Worm (Caenorhabditis elegans) whole organism, L3 larva: ENCODE results near the gene Y52E8A.2.

Experiments used
- R02D3.7 ChIP-seq: fragments of 150-350 bp; optimal IDR thresholded peaks from 2 replicates; lab custom pipeline; 2014; ENCODE audit warnings: missing biosample characterization, missing genetic modification characterization
- ZK546.5 ChIP-seq: sonication (generic microtip); optimal IDR thresholded peaks from 2 replicates; lab custom pipeline; 2017; ENCODE audit warnings: missing biosample characterization, missing genetic modification characterization
- aly-2 ChIP-seq: fragments of 150-350 bp; optimal IDR thresholded peaks from 2 replicates; lab custom pipeline; 2014; ENCODE audit warnings: missing biosample characterization, missing genetic modification characterization
- ama-1 ChIP-seq: fragments of 150-350 bp; optimal IDR thresholded peaks from 2 replicates; lab custom pipeline; 2018
- ceh-28 ChIP-seq: fragments of 150-350 bp; optimal IDR thresholded peaks from 2 replicates; lab custom pipeline; 2014; ENCODE audit warnings: missing biosample characterization, missing genetic modification reagents, missing genetic modification characterization
- ceh-82 ChIP-seq: fragments of 150-350 bp; optimal IDR thresholded peaks from 2 replicates; lab custom pipeline; 2014; ENCODE audit warnings: missing biosample characterization, missing genetic modification characterization
- ceh-9 ChIP-seq: sonication (generic microtip); optimal IDR thresholded peaks from 2 replicates; lab custom pipeline; 2018; ENCODE audit warnings: missing biosample characterization, missing genetic modification characterization
- daf-12 ChIP-seq: fragments of 150-350 bp; optimal IDR thresholded peaks from 2 replicates; lab custom pipeline; 2014; ENCODE audit warnings: missing biosample characterization, missing genetic modification reagents, missing genetic modification characterization
- elt-2 ChIP-seq: sonication (generic microtip); optimal IDR thresholded peaks from 2 replicates; lab custom pipeline; 2016; ENCODE audit warnings: missing genetic modification reagents, mild to moderate bottlenecking, missing genetic modification characterization, missing compliant biosample characterization
- eor-1 ChIP-seq, 2 experiments: fragments of 150-350 bp; optimal IDR thresholded peaks; 2 replicates each; lab custom pipeline; 2014 to 2018; ENCODE audit warnings: missing biosample characterization in 2 of 2, missing genetic modification characterization in 2 of 2
- fkh-10 ChIP-seq: sonication (generic microtip); optimal IDR thresholded peaks from 2 replicates; lab custom pipeline; 2017; ENCODE audit warnings: missing biosample characterization, missing genetic modification reagents, missing genetic modification characterization
- fkh-2 ChIP-seq: fragments of 150-350 bp; optimal IDR thresholded peaks from 2 replicates; lab custom pipeline; 2014; ENCODE audit warnings: missing biosample characterization, missing genetic modification reagents, missing genetic modification characterization
- fos-1 ChIP-seq: fragments of 150-350 bp; optimal IDR thresholded peaks from 2 replicates; lab custom pipeline; 2014; ENCODE audit warnings: missing biosample characterization, missing genetic modification characterization
- jun-1 ChIP-seq: fragments of 150-350 bp; optimal IDR thresholded peaks from 2 replicates; lab custom pipeline; 2014; ENCODE audit warnings: missing biosample characterization, missing genetic modification reagents, missing genetic modification characterization
- lin-15B ChIP-seq: fragments of 150-350 bp; optimal IDR thresholded peaks from 2 replicates; lab custom pipeline; 2014; ENCODE audit warnings: missing biosample characterization, missing genetic modification characterization
- lin-39 ChIP-seq: fragments of 150-350 bp; optimal IDR thresholded peaks from 2 replicates; lab custom pipeline; 2018; ENCODE audit warnings: missing biosample characterization, missing genetic modification reagents, missing genetic modification characterization
- lsy-12 ChIP-seq: sonication (generic microtip); optimal IDR thresholded peaks from 2 replicates; lab custom pipeline; 2016; ENCODE audit warnings: mild to moderate bottlenecking, missing genetic modification characterization, missing compliant biosample characterization
- mdl-1 ChIP-seq: fragments of 150-350 bp; optimal IDR thresholded peaks from 2 replicates; lab custom pipeline; 2014; ENCODE audit warnings: missing biosample characterization, missing genetic modification characterization
- mml-1 ChIP-seq: fragments of 150-350 bp; sonication (generic microtip); optimal IDR thresholded peaks from 3 replicates; lab custom pipeline; 2014; ENCODE audit warnings: missing biosample characterization, missing genetic modification characterization
- nfya-1 ChIP-seq: sonication (generic microtip); optimal IDR thresholded peaks from 2 replicates; lab custom pipeline; 2017; ENCODE audit warnings: missing genetic modification characterization, mild to moderate bottlenecking, missing compliant biosample characterization, antibody characterized with exemption, moderate library complexity; ENCODE audit not compliant: insufficient read depth
- nhr-11 ChIP-seq: fragments of 150-350 bp; optimal IDR thresholded peaks from 2 replicates; lab custom pipeline; 2014; ENCODE audit warnings: missing biosample characterization, missing genetic modification characterization
- nhr-12 ChIP-seq: fragments of 150-350 bp; optimal IDR thresholded peaks from 2 replicates; lab custom pipeline; 2014; ENCODE audit warnings: missing biosample characterization, missing genetic modification characterization
- nhr-23 ChIP-seq: fragments of 150-350 bp; optimal IDR thresholded peaks from 2 replicates; lab custom pipeline; 2014; ENCODE audit warnings: missing biosample characterization, missing genetic modification reagents, missing genetic modification characterization
- nhr-237 ChIP-seq: fragments of 150-350 bp; optimal IDR thresholded peaks from 2 replicates; lab custom pipeline; 2014; ENCODE audit warnings: missing biosample characterization, missing genetic modification characterization
- nhr-76 ChIP-seq: fragments of 150-350 bp; sonication (generic microtip); optimal IDR thresholded peaks from 5 replicates; lab custom pipeline; 2014; ENCODE audit warnings: missing biosample characterization, missing genetic modification characterization
- nhr-77 ChIP-seq: fragments of 150-350 bp; optimal IDR thresholded peaks from 2 replicates; lab custom pipeline; 2014; ENCODE audit warnings: missing biosample characterization, missing genetic modification characterization
- pha-4 ChIP-seq: fragments of 150-350 bp; optimal IDR thresholded peaks from 2 replicates; lab custom pipeline; 2014; ENCODE audit warnings: missing biosample characterization, missing genetic modification reagents, missing genetic modification characterization
- pqm-1 ChIP-seq: fragments of 150-350 bp; optimal IDR thresholded peaks from 2 replicates; lab custom pipeline; 2017; ENCODE audit warnings: missing biosample characterization, missing genetic modification characterization, inconsistent platforms
- sea-2 ChIP-seq: fragments of 150-350 bp; sonication (generic microtip); optimal IDR thresholded peaks from 4 replicates; lab custom pipeline; 2014; ENCODE audit warnings: missing biosample characterization, missing genetic modification reagents, missing genetic modification characterization
- skn-1 ChIP-seq: fragments of 150-350 bp; optimal IDR thresholded peaks from 2 replicates; lab custom pipeline; 2014; ENCODE audit warnings: missing biosample characterization, missing genetic modification characterization
- snpc-4 ChIP-seq: fragments of 150-350 bp; optimal IDR thresholded peaks from 2 replicates; lab custom pipeline; 2014; ENCODE audit warnings: missing biosample characterization, missing genetic modification characterization
- tbx-2 ChIP-seq: sonication (generic microtip); optimal IDR thresholded peaks from 2 replicates; lab custom pipeline; 2016; ENCODE audit warnings: mild to moderate bottlenecking, missing genetic modification characterization, missing compliant biosample characterization
- unc-39 ChIP-seq: sonication (generic microtip); optimal IDR thresholded peaks from 4 replicates; lab custom pipeline; 2017; ENCODE audit warnings: missing biosample characterization, missing genetic modification characterization
- unc-62 ChIP-seq: fragments of 150-350 bp; sonication (generic microtip); optimal IDR thresholded peaks from 4 replicates; lab custom pipeline; 2014; ENCODE audit warnings: missing biosample characterization, missing genetic modification reagents, missing genetic modification characterization
- ztf-11 ChIP-seq: fragments of 150-350 bp; optimal IDR thresholded peaks from 2 replicates; lab custom pipeline; 2014; ENCODE audit warnings: missing biosample characterization, missing genetic modification characterization

The Y52E8A.2 gene

DNA sequence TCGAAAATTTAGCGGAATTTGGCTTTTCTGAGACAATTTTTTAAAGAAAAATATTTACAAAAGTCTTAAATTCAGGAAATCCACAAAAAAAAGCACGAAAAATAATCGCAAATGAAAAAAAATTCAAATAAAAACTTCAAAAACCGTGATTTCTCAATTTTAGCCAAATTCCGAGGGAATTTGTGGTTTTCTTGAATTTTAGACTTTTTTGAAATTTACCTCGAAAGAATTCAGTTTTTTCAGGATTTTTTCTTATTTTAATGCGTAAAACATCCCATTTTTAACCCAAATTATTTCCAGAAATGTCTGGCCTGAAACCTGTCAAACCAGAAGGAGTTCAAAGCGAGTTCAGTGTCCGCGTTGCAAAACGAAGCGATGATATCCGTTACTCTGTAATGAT, 19.3 kb upstream of the Y52E8A.2 start, which contains the start of gene gtf-2F1:
gtf-2F1 (plus strand) TSS at position 301 of the 400 bp plus-strand sequence.
- no peak for TF ChIP-seq mml-1
- TF ChIP-seq R02D3.7 (tag; lab: Kevin White, UChicago) = no peak
- no peak for TF ChIP-seq nfya-1
- no peak for TF ChIP-seq lin-39 (tag; lab: Kevin White, UChicago)
- no peak for TF ChIP-seq pqm-1 (tag; lab: Kevin White, UChicago)
- TF ChIP-seq ZK546.5 (tag; lab: Kevin White, UChicago) = no peak
- no peak for TF ChIP-seq ceh-28 (tag; lab: Kevin White, UChicago)
- TF ChIP-seq jun-1 (tag; lab: Kevin White, UChicago) = no peak
- no peak for TF ChIP-seq aly-2 (tag; lab: Kevin White, UChicago)
- TF ChIP-seq nhr-23 (tag; lab: Kevin White, UChicago) = no peak
- no peak for TF ChIP-seq unc-39 (tag; lab: Kevin White, UChicago)
- no peak for TF ChIP-seq pha-4 (tag; lab: Kevin White, UChicago)
- TF ChIP-seq ceh-9 = no peak
- TF ChIP-seq lin-15B (tag; lab: Kevin White, UChicago) = no peak
- TF ChIP-seq ceh-82 (tag; lab: Kevin White, UChicago) = no peak
- no peak for TF ChIP-seq fkh-10 (GFP tag; lab: Kevin White, UChicago)
- TF ChIP-seq skn-1 (tag; lab: Kevin White, UChicago) = no peak

ce11 chrII:4306921-4307630, 13.6 kb upstream of the Y52E8A.2 start, which contains the start of gene Y52E8A.3:
TSS of gene Y52E8A.3 (minus strand) at chrII:4306971.
- no peak for TF ChIP-seq elt-2 (tag; lab: Kevin White, UChicago)
- TF ChIP-seq, all 47 proteins: peak for 0

- TF ChIP-seq aly-2 (tag; lab: Kevin White, UChicago) (no peak), unc-62 (GFP tag; lab: Kevin White, UChicago) (no peak), ama-1 (no peak), skn-1 (tag; lab: Kevin White, UChicago) (no peak), fkh-10 (GFP tag; lab: Kevin White, UChicago) (no peak), snpc-4 (tag; lab: Kevin White, UChicago) (no peak), mml-1 (no peak), nhr-11 (tag; lab: Kevin White, UChicago) (no peak), lsy-12 (tag; lab: Kevin White, UChicago) (no peak), nhr-77 (no peak), ceh-28 (tag; lab: Kevin White, UChicago) (no peak), daf-12 (tag; lab: Kevin White, UChicago) (no peak)
Measured at ce11 chrII:4312115-4312514, 8.5 kb upstream of the Y52E8A.2 start, which contains the start of gene plep-1. TSS of gene plep-1 (minus strand) at chrII:4312215.

DNA sequence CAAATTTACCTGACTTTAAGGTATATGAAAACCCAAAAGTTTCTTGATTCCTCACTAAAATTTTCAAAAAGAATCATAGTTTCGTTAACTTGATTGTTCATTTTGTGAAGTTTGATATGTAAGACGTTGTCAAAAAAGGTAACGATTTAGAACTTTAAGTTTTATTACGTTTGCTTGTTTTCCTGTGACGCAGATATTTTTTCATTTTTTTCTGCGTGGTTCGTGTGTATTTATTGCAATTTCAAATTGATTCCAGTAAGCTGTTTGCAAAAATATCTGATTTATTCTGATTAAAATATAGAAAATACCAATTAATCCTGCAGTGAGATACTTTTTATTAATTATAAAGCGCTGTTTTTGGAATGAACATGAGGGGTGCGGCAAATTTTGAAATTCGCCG, 4.6 kb upstream of the Y52E8A.2 start, which contains the start of gene srw-40:
srw-40 (minus strand) TSS at position 101 of the 400 bp plus-strand sequence.
- no peak for TF ChIP-seq skn-1 (tag; lab: Kevin White, UChicago)
- TF ChIP-seq R02D3.7 (tag; lab: Kevin White, UChicago) = no peak
- TF ChIP-seq nhr-237 = no peak
- TF ChIP-seq ZK546.5 (tag; lab: Kevin White, UChicago) = no peak
- no peak for TF ChIP-seq fos-1 (tag; lab: Kevin White, UChicago)
- no peak for TF ChIP-seq ztf-11
- no peak for TF ChIP-seq nhr-12 (tag; lab: Kevin White, UChicago)
- TF ChIP-seq, all 47 proteins: peak for 0

ce11 chrII:4319537-4320019, 1.1 kb upstream of the Y52E8A.2 start, which contains the start of gene Y52E8A.6:
TSS of gene Y52E8A.6 (minus strand) at chrII:4319969.
- TF ChIP-seq nhr-77 (no peak), tbx-2 (no peak), unc-39 (tag; lab: Kevin White, UChicago) (no peak), ceh-9 (no peak), sea-2 (GFP tag; lab: Kevin White, UChicago) (no peak), ceh-28 (tag; lab: Kevin White, UChicago) (no peak), lsy-12 (tag; lab: Kevin White, UChicago) (no peak), nhr-76 (tag; lab: Kevin White, UChicago) (no peak), pqm-1 (tag; lab: Kevin White, UChicago) (no peak), ama-1 (no peak), nhr-23 (tag; lab: Kevin White, UChicago) (no peak), pha-4 (tag; lab: Kevin White, UChicago) (no peak), fkh-2 (no peak), eor-1 (tag; optimal IDR thresholded peaks at IDR 0.05; lab: Kevin White, UChicago) (no peak), mdl-1 (no peak), nhr-12 (tag; lab: Kevin White, UChicago) (no peak)
